Worm (Caenorhabditis elegans) whole organism, L4 larva: ENCODE measurements around the gene slc-17.3.

Source experiments
- D1046.2 ChIP-seq: fragments of 200-800 bp; sonication (Bioruptor generic); IDR thresholded peaks from 2 replicates; pipeline ENCODE4 v1.3.6; 2022; ENCODE audit warnings: missing genetic modification characterization, missing compliant biosample characterization
- Y105C5A.15 ChIP-seq: fragments of 200-800 bp; sonication (Bioruptor generic); IDR thresholded peaks from 2 replicates; pipeline ENCODE4 v1.3.6; 2022; ENCODE audit warnings: missing genetic modification characterization, missing compliant biosample characterization
- Y75B8A.6 ChIP-seq: fragments of 200-800 bp; sonication (Bioruptor generic); IDR thresholded peaks from 2 replicates; pipeline ENCODE4 v1.3.6; 2022; ENCODE audit warnings: missing genetic modification reagents, missing genetic modification characterization, missing compliant biosample characterization
- ZK337.2 ChIP-seq: fragments of 200-800 bp; sonication (Bioruptor generic); IDR thresholded peaks from 2 replicates; pipeline ENCODE4 v1.3.6; 2022; ENCODE audit warnings: missing genetic modification reagents, missing genetic modification characterization, missing compliant biosample characterization
- aha-1 ChIP-seq: fragments of 150-350 bp; peaks from one replicate; lab custom pipeline; 2014; ENCODE audit warnings: missing biosample characterization, missing genetic modification characterization
- aly-2 ChIP-seq: sonication (generic microtip); optimal IDR thresholded peaks from 2 replicates; lab custom pipeline; 2018; ENCODE audit warnings: missing biosample characterization, missing genetic modification characterization
- ama-1 ChIP-seq: fragments of 150-350 bp; optimal IDR thresholded peaks from 2 replicates; lab custom pipeline; 2014; ENCODE audit warnings: inconsistent platforms, mixed read lengths
- cey-2 ChIP-seq: sonication (generic microtip); optimal IDR thresholded peaks from 3 replicates; lab custom pipeline; 2017; ENCODE audit warnings: missing genetic modification characterization, mild to moderate bottlenecking, missing compliant biosample characterization, antibody characterized with exemption, borderline replicate concordance; ENCODE audit not compliant: insufficient read depth
- daf-16 ChIP-seq, 3 experiments: sonication (generic microtip); optimal IDR thresholded peaks; 2 replicates each; lab custom pipeline; 2016 to 2017; ENCODE audit warnings: missing genetic modification characterization in 3 of 3, missing genetic modification reagents in 3 of 3, mild to moderate bottlenecking in 2 of 3, missing compliant biosample characterization in 2 of 3, missing biosample characterization in 1 of 3, moderate library complexity in 1 of 3
- daf-19 ChIP-seq: fragments of 200-800 bp; sonication (Bioruptor generic); conservative IDR thresholded peaks from 2 replicates; pipeline ENCODE4 v1.3.6; 2022; ENCODE audit warnings: missing genetic modification characterization, missing compliant biosample characterization
- dmd-8 ChIP-seq: fragments of 200-800 bp; sonication (Bioruptor generic); IDR thresholded peaks from 2 replicates; pipeline ENCODE4 v1.3.6; 2022; ENCODE audit warnings: missing genetic modification characterization, missing compliant biosample characterization
- dpl-1 ChIP-seq: fragments of 150-350 bp; optimal IDR thresholded peaks from 2 replicates; lab custom pipeline; 2014; ENCODE audit warnings: missing biosample characterization, missing genetic modification reagents, missing genetic modification characterization
- dve-1 ChIP-seq: sonication (generic microtip); optimal IDR thresholded peaks from 2 replicates; lab custom pipeline; 2017; ENCODE audit warnings: antibody characterized with exemption, mild to moderate bottlenecking, missing genetic modification characterization, missing compliant biosample characterization; ENCODE audit not compliant: insufficient read depth
- egl-43 ChIP-seq: fragments of 200-800 bp; sonication (Bioruptor generic); IDR thresholded peaks from 2 replicates; pipeline ENCODE4 v1.3.6; 2022; ENCODE audit warnings: missing genetic modification reagents, missing genetic modification characterization, missing compliant biosample characterization
- fkh-10 ChIP-seq: fragments of 150-350 bp; optimal IDR thresholded peaks from 2 replicates; lab custom pipeline; 2014; ENCODE audit warnings: missing biosample characterization, missing genetic modification reagents, missing genetic modification characterization
- hlh-30 ChIP-seq: sonication (generic microtip); optimal IDR thresholded peaks from 2 replicates; lab custom pipeline; 2017; ENCODE audit warnings: antibody characterized with exemption, mild to moderate bottlenecking, missing genetic modification characterization, missing compliant biosample characterization; ENCODE audit not compliant: insufficient read depth
- lim-7 ChIP-seq: fragments of 200-800 bp; sonication (Bioruptor generic); IDR thresholded peaks from 2 replicates; pipeline ENCODE4 v1.3.6; 2022; ENCODE audit warnings: missing genetic modification characterization, missing compliant biosample characterization
- lin-1 ChIP-seq: fragments of 200-800 bp; sonication (Bioruptor generic); IDR thresholded peaks from 2 replicates; pipeline ENCODE4 v1.3.6; 2022; ENCODE audit warnings: missing genetic modification reagents, missing genetic modification characterization, missing compliant biosample characterization
- lin-38 ChIP-seq: fragments of 200-800 bp; sonication (Bioruptor generic); IDR thresholded peaks from 2 replicates; pipeline ENCODE4 v1.3.6; 2022; ENCODE audit warnings: missing genetic modification reagents, missing genetic modification characterization, missing compliant biosample characterization
- lin-39 ChIP-seq: fragments of 150-350 bp; optimal IDR thresholded peaks from 2 replicates; lab custom pipeline; 2014; ENCODE audit warnings: missing biosample characterization, missing genetic modification reagents, missing genetic modification characterization
- lsy-2 ChIP-seq, 2 experiments: fragments of 150-350 bp in 1 of 2; sonication (generic microtip) in 1 of 2; optimal IDR thresholded peaks; 2 replicates each; lab custom pipeline; 2014 to 2017; ENCODE audit warnings: missing biosample characterization in 2 of 2, missing genetic modification characterization in 2 of 2
- mxl-3 ChIP-seq: fragments of 200-800 bp; sonication (Bioruptor generic); optimal IDR thresholded peaks from 2 replicates; lab custom pipeline; 2018; ENCODE audit warnings: mild to moderate bottlenecking, missing genetic modification characterization, missing compliant biosample characterization
- nhr-111 ChIP-seq: fragments of 200-800 bp; sonication (Bioruptor generic); optimal IDR thresholded peaks from 2 replicates; lab custom pipeline; 2018; ENCODE audit warnings: mild to moderate bottlenecking, missing genetic modification characterization, missing compliant biosample characterization
- nhr-76 ChIP-seq: fragments of 150-350 bp; optimal IDR thresholded peaks from 2 replicates; lab custom pipeline; 2014; ENCODE audit warnings: missing biosample characterization, missing genetic modification characterization
- snpc-1.2 ChIP-seq: fragments of 200-800 bp; sonication (Bioruptor generic); IDR thresholded peaks from 2 replicates; pipeline ENCODE4 v1.3.6; 2022; ENCODE audit warnings: missing genetic modification reagents, missing genetic modification characterization, missing compliant biosample characterization
- spr-3 ChIP-seq: fragments of 200-800 bp; sonication (Bioruptor generic); optimal IDR thresholded peaks from 2 replicates; lab custom pipeline; 2018; ENCODE audit warnings: mild to moderate bottlenecking, missing genetic modification characterization, missing compliant biosample characterization
- unc-39 ChIP-seq: sonication (generic microtip); optimal IDR thresholded peaks from 2 replicates; lab custom pipeline; 2017; ENCODE audit warnings: missing biosample characterization, missing genetic modification characterization
- unc-62 ChIP-seq, 3 experiments: fragments of 150-350 bp in 1 of 3; sonication (generic microtip); optimal IDR thresholded peaks in 2 of 3; peaks in 1 of 3; 1 replicate in 1 of 3; 2 replicates in 2 of 3; lab custom pipeline; 2014 to 2017; ENCODE audit warnings: missing biosample characterization in 3 of 3, missing genetic modification characterization in 3 of 3, missing genetic modification reagents in 3 of 3, missing genotype in 1 of 3
- zip-2 ChIP-seq: fragments of 150-350 bp; optimal IDR thresholded peaks from 2 replicates; lab custom pipeline; 2014; ENCODE audit warnings: missing biosample characterization, missing genetic modification characterization

slc-17.3 gene

DNA sequence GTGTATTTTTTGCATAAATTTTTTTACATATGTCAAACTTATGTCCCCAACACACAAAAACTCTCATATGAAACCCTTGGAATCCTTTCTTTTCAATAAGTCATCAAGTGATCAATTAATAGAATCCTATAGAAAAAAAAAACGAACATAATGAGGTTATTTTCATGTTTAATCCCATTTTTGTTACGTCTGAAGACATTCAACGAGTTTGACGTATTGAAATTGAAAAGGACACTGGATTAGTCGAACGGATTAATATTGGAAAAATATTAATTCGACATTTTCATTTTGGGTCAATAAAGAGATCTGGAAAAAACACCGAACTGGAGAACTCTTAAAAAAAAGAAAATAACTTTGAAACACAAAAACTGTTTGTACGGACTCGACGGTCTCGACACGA lies 32.6 kb downstream of the slc-17.3 start:
- no peak for TF ChIP-seq spr-3 (GFP tag; lab: Kevin White, UChicago)
- TF ChIP-seq cey-2 (tag; lab: Kevin White, UChicago): no peak
- no peak for TF ChIP-seq fkh-10

DNA sequence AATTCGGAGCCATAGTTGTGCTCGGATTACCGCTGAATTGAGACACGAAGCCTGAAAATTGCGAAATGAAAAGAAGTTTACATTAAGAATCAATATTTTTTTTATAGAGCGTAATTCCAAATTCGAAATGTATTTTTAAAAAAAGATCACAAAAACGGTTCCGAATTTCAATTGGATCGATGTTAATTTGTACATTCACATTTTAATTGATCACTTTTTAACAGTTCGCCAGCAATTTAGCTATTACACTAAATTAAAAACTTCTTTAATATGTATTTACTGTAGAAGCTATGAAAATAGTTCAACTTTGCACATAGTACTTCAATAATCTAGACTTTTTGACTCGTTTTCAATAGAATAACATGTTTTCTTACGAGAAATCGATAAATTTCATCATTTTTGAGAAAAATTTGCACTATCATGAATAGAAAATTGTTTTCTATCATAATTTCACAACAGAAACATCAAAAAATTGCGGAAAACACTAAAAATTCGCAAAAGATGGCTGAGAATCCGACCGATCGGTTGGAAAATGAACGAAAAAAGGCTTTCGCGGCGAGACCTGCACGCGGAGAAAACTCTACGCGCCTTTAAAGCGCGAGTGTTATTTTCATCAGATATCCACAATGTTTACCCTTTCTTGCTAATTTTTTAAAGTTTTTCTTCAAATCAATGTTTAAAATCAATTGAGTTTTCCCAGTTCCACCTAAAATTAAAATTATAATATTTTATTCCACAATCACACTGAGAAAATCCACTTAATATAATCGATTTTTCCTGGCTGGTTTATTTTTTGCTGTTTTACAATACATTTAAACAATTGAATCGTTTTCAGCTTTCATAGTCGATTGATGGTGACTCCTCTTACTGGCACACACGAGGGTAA lies 36.3 kb downstream of the slc-17.3 start, which contains the start of the genes egl-45 and kcmf-1:
egl-45 (minus strand) TSS at position 51 of the 886 bp plus-strand sequence.
kcmf-1 (plus strand) TSS at position 836 of the 886 bp plus-strand sequence.
- TF ChIP-seq nhr-76 (tag; lab: Kevin White, UChicago) (no peak), dve-1 (tag; lab: Kevin White, UChicago) (peak; percentile 11), daf-16 (GFP tag; optimal IDR thresholded peaks at IDR 0.05; lab: Kevin White, UChicago) (no peak), daf-16 (tag; optimal IDR thresholded peaks at IDR 0.05; lab: Kevin White, UChicago) (peak; percentile 40), D1046.2 (no peak), snpc-1.2 (GFP tag; lab: Robert Waterston, UW) (no peak), dpl-1 (peak; percentile 61), lsy-2 (tag; optimal IDR thresholded peaks at IDR 0.05; lab: Kevin White, UChicago) (peak in 1 of 2 experiments; percentile 65), ZK337.2 (no peak), mxl-3 (GFP tag; lab: Kevin White, UChicago) (no peak), Y75B8A.6 (GFP tag; lab: Robert Waterston, UW) (no peak), ama-1 (lab: Kevin White, UChicago) (peak; percentile 14), unc-39 (tag; lab: Kevin White, UChicago) (no peak), hlh-30 (peak; percentile 41)

DNA sequence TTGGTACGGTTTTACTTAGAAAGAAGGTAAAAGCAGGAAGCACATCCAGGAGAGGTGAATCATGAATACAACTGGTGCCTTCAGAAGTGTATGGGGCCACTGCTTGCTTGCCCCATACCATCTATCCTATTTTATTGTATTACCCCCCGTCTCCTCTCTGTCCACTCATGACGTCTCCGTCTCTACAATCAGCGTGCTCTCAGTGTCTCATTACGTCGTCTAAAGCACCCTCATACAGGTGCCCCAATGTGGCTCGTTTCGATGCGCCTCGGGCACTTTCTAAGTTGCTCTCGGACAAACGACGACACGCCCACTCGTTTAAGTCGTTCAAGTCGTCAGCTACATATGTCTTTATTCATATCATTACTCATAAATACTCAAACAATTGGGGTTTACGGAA lies 41.0 kb downstream of the slc-17.3 start:
- peak; percentile 48; the same call in 1 of the 2 replicates for TF ChIP-seq daf-19 (GFP tag; lab: Robert Waterston, UW)
- TF ChIP-seq lin-1: no peak
- no peak for TF ChIP-seq aly-2
- TF ChIP-seq nhr-111 (GFP tag; lab: Kevin White, UChicago): no peak
- no peak for TF ChIP-seq lin-39 (tag; lab: Kevin White, UChicago)
- 0 out of 2 replicates have a peak, but pooled peaks have one; percentile 4 for TF ChIP-seq Y105C5A.15 (GFP tag; lab: Robert Waterston, UW)
- TF ChIP-seq egl-43: 0 out of 2 replicates have a peak, but pooled peaks have one; percentile 11
- TF ChIP-seq lin-38 (GFP tag; lab: Robert Waterston, UW): no peak
- TF ChIP-seq aha-1 (tag; lab: Kevin White, UChicago): peak; percentile 15

DNA sequence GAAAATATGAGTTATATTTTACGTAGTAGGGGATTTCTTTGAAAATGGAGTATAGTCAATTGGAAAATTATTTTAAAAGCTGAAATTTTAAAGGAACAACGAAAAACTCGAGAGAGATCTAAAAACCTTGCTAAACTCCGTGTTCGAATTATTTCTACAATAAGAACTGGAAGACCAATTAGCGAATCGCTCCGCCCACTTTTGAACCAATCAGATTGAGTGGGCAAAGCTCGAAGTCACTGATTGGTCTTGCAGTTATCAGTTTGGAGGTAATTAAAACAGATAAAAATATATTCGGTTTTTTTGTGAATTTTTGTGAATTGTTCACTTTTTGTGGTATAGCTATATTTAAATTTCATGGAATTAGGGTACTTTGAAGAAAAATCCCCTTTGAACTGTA lies 41.8 kb downstream of the slc-17.3 start:
- no peak for TF ChIP-seq lin-1

DNA sequence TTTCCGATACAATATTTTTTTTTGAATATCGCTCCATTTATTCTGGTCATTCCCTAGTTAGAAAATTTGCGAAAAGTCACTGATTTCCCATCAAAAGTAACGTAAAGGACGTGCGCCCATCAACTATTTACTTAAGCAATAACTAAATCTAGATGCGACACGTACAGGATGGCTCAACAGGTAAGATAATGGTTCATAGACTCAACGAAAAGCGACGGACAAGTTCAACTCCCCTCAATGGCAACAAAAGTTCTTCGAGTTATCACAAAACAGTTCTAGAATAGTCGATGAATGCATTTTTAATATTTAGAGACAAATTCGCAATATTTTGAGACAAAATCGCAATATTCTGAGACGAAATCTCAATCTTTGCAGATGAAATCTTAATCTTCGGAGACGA lies 44.0 kb downstream of the slc-17.3 start:
- TF ChIP-seq dmd-8 (GFP tag; lab: Robert Waterston, UW) (0 out of 2 replicates have a peak, but pooled peaks have one; percentile 62), lin-38 (GFP tag; lab: Robert Waterston, UW) (peak; percentile 15; the same call in 1 of the 2 replicates), lim-7 (GFP tag; lab: Robert Waterston, UW) (peak; percentile 59; the same call in 1 of the 2 replicates)

DNA sequence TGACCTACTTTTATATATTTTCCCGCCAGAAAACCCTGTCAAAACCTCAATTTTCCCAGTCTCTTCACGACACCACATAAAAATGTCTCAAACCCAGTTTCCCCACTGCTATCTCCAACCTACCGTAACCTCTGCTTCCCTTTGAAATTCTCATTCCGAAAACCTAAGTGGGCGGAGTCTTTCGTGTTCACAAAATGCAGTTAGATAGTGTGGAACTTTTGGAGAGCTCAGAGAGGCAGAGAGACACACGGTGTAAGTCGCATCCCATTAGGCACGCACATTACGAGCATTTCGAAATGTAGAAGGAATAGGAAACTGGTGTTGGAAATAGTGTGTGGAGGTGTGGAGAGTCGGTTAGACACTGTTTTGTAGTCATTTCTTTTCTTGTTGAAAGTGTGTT lies 45.2 kb downstream of the slc-17.3 start:
- TF ChIP-seq zip-2 (tag; lab: Kevin White, UChicago) (no peak), aha-1 (tag; lab: Kevin White, UChicago) (peak; percentile 18), unc-62 (GFP tag; optimal IDR thresholded peaks at IDR 0.05 in 1 of 2; lab: Kevin White, UChicago) (peak in 1 of 2 experiments; percentile 5), unc-62 (tag; optimal IDR thresholded peaks at IDR 0.05; lab: Kevin White, UChicago) (no peak)
